Fruit fly (Drosophila melanogaster) whole organism, prepupa: Measurements from ENCODE around the gene CG17493.

Experiments used
- CG11762 ChIP-seq: fragments of 200-800 bp; sonication (Bioruptor generic); optimal IDR thresholded peaks from 3 replicates; lab custom pipeline; 2016; ENCODE audit warnings: missing biosample characterization, missing genetic modification characterization; ENCODE audit not compliant: insufficient read depth
- CG15336 ChIP-seq: fragments of 200-800 bp; sonication (Bioruptor generic); IDR thresholded peaks from 2 replicates; pipeline ENCODE4 v1.3.6; 2022; ENCODE audit warnings: missing biosample characterization, missing genetic modification characterization
- CG3032 ChIP-seq: fragments of 200-800 bp; optimal IDR thresholded peaks from 2 replicates; lab custom pipeline; 2019; ENCODE audit warnings: missing biosample characterization, mild to moderate bottlenecking, missing genetic modification characterization, moderate library complexity
- CG31627 ChIP-seq: fragments of 200-800 bp; sonication (Bioruptor generic); optimal IDR thresholded peaks from 3 replicates; lab custom pipeline; 2016; ENCODE audit warnings: missing biosample characterization, missing genetic modification characterization
- CG32006 ChIP-seq: fragments of 200-800 bp; sonication (Bioruptor generic); optimal IDR thresholded peaks from 3 replicates; lab custom pipeline; 2017; ENCODE audit warnings: missing biosample characterization, mild to moderate bottlenecking, missing genetic modification characterization
- CG34406 ChIP-seq: fragments of 200-800 bp; sonication (Bioruptor generic); optimal IDR thresholded peaks from 3 replicates; lab custom pipeline; 2016; ENCODE audit warnings: missing biosample characterization, missing genetic modification characterization
- CG4318 ChIP-seq: fragments of 200-800 bp; sonication (Bioruptor generic); optimal IDR thresholded peaks from 3 replicates; lab custom pipeline; 2017; ENCODE audit warnings: missing biosample characterization, mild to moderate bottlenecking, missing genetic modification characterization
- CG6163 ChIP-seq: fragments of 200-800 bp; sonication (Bioruptor generic); IDR thresholded peaks from 3 replicates; pipeline ENCODE4 v1.3.6; 2022; ENCODE audit warnings: missing biosample characterization, missing genetic modification characterization
- CG6792 ChIP-seq: fragments of 200-800 bp; sonication (Bioruptor generic); optimal IDR thresholded peaks from 3 replicates; lab custom pipeline; 2016; ENCODE audit warnings: missing biosample characterization, missing genetic modification characterization
- CG6854 ChIP-seq: fragments of 200-800 bp; sonication (Bioruptor generic); optimal IDR thresholded peaks from 2 replicates; lab custom pipeline; 2017; ENCODE audit warnings: missing biosample characterization, mild to moderate bottlenecking, missing genetic modification characterization
- CG7368 ChIP-seq: fragments of 200-800 bp; sonication (Bioruptor generic); optimal IDR thresholded peaks from 3 replicates; lab custom pipeline; 2016; ENCODE audit warnings: missing biosample characterization, missing genetic modification characterization
- CG8319 ChIP-seq: fragments of 200-800 bp; sonication (Bioruptor generic); optimal IDR thresholded peaks from 3 replicates; lab custom pipeline; 2016; ENCODE audit warnings: missing biosample characterization, missing genetic modification characterization
- CG8632 ChIP-seq: fragments of 200-800 bp; sonication (Bioruptor generic); optimal IDR thresholded peaks from 3 replicates; lab custom pipeline; 2016; ENCODE audit warnings: missing biosample characterization, missing genetic modification characterization
- CG9139 ChIP-seq: fragments of 200-800 bp; sonication (Bioruptor generic); optimal IDR thresholded peaks from 3 replicates; lab custom pipeline; 2017; ENCODE audit warnings: missing biosample characterization, mild to moderate bottlenecking, missing genetic modification characterization
- Eip78C ChIP-seq: fragments of 200-800 bp; sonication (Bioruptor generic); peaks from one replicate; lab custom pipeline; 2016; ENCODE audit warnings: missing biosample characterization, missing genetic modification characterization
- Eip93F ChIP-seq: fragments of 200-800 bp; sonication (Bioruptor generic); optimal IDR thresholded peaks from 2 replicates; lab custom pipeline; 2016; ENCODE audit warnings: missing biosample characterization, mild to moderate bottlenecking, missing genetic modification characterization
- Ets21C ChIP-seq: fragments of 200-800 bp; sonication (Bioruptor generic); optimal IDR thresholded peaks from 3 replicates; lab custom pipeline; 2016; ENCODE audit warnings: missing biosample characterization, missing genetic modification characterization
- Gug ChIP-seq: fragments of 200-800 bp; sonication (Bioruptor generic); IDR thresholded peaks from 2 replicates; pipeline ENCODE4 v1.3.6; 2022; ENCODE audit warnings: missing biosample characterization, missing genetic modification characterization
- Hr38 ChIP-seq: sonication (Bioruptor generic); optimal IDR thresholded peaks from 2 replicates; lab custom pipeline; 2016; ENCODE audit warnings: missing biosample characterization, missing genetic modification characterization
- Met ChIP-seq: fragments of 200-800 bp; sonication (Bioruptor generic); optimal IDR thresholded peaks from 3 replicates; lab custom pipeline; 2016; ENCODE audit warnings: missing biosample characterization, missing genetic modification characterization
- OdsH ChIP-seq: fragments of 200-800 bp; sonication (Bioruptor generic); optimal IDR thresholded peaks from 3 replicates; lab custom pipeline; 2016; ENCODE audit warnings: missing biosample characterization, missing genetic modification characterization
- Sox102F ChIP-seq: fragments of 200-800 bp; sonication (Bioruptor generic); optimal IDR thresholded peaks from 2 replicates; lab custom pipeline; 2016; ENCODE audit warnings: missing biosample characterization, mild to moderate bottlenecking, missing genetic modification characterization
- Sox15 ChIP-seq: fragments of 200-800 bp; sonication (Bioruptor generic); optimal IDR thresholded peaks from 3 replicates; lab custom pipeline; 2016; ENCODE audit warnings: missing biosample characterization, missing genetic modification characterization
- achi ChIP-seq: fragments of 200-800 bp; sonication (Bioruptor generic); optimal IDR thresholded peaks from 3 replicates; lab custom pipeline; 2016; ENCODE audit warnings: missing biosample characterization, missing genetic modification characterization
- dac ChIP-seq: fragments of 200-800 bp; sonication (Bioruptor generic); optimal IDR thresholded peaks from 2 replicates; lab custom pipeline; 2017; ENCODE audit warnings: missing biosample characterization, mild to moderate bottlenecking, missing genetic modification characterization
- dsx ChIP-seq: fragments of 200-800 bp; optimal IDR thresholded peaks from 3 replicates; lab custom pipeline; 2019; ENCODE audit warnings: missing biosample characterization, mild to moderate bottlenecking, missing genetic modification characterization, moderate library complexity; ENCODE audit not compliant: poor library complexity, severe bottlenecking
- eg ChIP-seq: fragments of 200-800 bp; sonication (Bioruptor generic); IDR thresholded peaks from 3 replicates; pipeline ENCODE4 v1.3.6; 2022; ENCODE audit warnings: missing biosample characterization, missing genetic modification characterization
- esn ChIP-seq: fragments of 200-800 bp; sonication (Bioruptor generic); optimal IDR thresholded peaks from 2 replicates; lab custom pipeline; 2016; ENCODE audit warnings: missing biosample characterization, mild to moderate bottlenecking, missing genetic modification characterization, moderate library complexity
- lz ChIP-seq: fragments of 200-800 bp; sonication (Bioruptor generic); optimal IDR thresholded peaks from 3 replicates; lab custom pipeline; 2016; ENCODE audit warnings: missing biosample characterization, missing genetic modification characterization
- net ChIP-seq: fragments of 200-800 bp; sonication (Bioruptor generic); optimal IDR thresholded peaks from 3 replicates; lab custom pipeline; 2016; ENCODE audit warnings: missing biosample characterization, missing genetic modification characterization
- pdm3 ChIP-seq: fragments of 200-800 bp; sonication (Bioruptor generic); optimal IDR thresholded peaks from 3 replicates; lab custom pipeline; 2016; ENCODE audit warnings: missing biosample characterization, missing genetic modification characterization
- spab ChIP-seq: fragments of 200-800 bp; sonication (Bioruptor generic); optimal IDR thresholded peaks from 2 replicates; lab custom pipeline; 2017; ENCODE audit warnings: missing biosample characterization, mild to moderate bottlenecking, missing genetic modification characterization, missing genetic modification reagents
- svp ChIP-seq: fragments of 200-800 bp; sonication (Bioruptor generic); peaks from one replicate; lab custom pipeline; 2016; ENCODE audit warnings: missing biosample characterization, missing genetic modification characterization
- topi ChIP-seq: fragments of 200-800 bp; sonication (Bioruptor generic); optimal IDR thresholded peaks from 3 replicates; lab custom pipeline; 2016; ENCODE audit warnings: missing biosample characterization, missing genetic modification characterization
- vri ChIP-seq: fragments of 200-800 bp; sonication (Bioruptor generic); optimal IDR thresholded peaks from 3 replicates; lab custom pipeline; 2016; ENCODE audit warnings: missing biosample characterization, mild to moderate bottlenecking, missing genetic modification characterization

The CG17493 gene

dm6 chr2L:22567426-22567825 lies 17.6 kb downstream of the CG17493 start:
- TF ChIP-seq dsx (GFP tag; lab: Kevin White, UChicago) (no peak), vri (GFP tag; lab: Kevin White, UChicago) (no peak), net (no peak), topi (GFP tag; lab: Kevin White, UChicago) (no peak), CG8319 (GFP tag; lab: Kevin White, UChicago) (no peak), dac (GFP tag; lab: Kevin White, UChicago) (no peak), CG8632 (no peak)

DNA sequence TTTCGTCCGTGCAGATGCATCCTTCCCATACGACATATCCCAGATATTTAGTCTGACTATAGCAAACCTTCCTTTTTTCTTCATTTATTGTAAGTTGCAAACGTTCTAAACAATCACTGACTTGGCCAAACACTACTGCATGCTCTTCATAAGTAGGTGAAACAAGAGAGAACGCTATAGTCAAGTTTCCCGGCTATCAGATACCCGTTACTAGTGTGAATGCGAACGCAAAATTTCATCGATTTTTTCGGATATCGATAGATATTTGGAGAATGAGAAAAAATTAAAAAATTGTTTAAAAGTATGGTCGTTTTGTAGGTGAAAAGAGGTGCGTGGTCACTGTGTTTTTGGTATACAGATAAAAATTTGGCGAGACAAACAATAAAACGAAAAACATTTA lies 19.7 kb downstream of the CG17493 start:
- TF ChIP-seq CG8319 (GFP tag; lab: Kevin White, UChicago) (no peak), CG4318 (GFP tag; lab: Kevin White, UChicago) (no peak), Eip78C (GFP tag; lab: Kevin White, UChicago) (no peak), CG32006 (GFP tag; lab: Kevin White, UChicago) (no peak)

dm6 chr2L:22570066-22570465 lies 20.2 kb downstream of the CG17493 start:
- TF ChIP-seq CG34406 (GFP tag; lab: Kevin White, UChicago) (no peak), OdsH (GFP tag; lab: Kevin White, UChicago) (no peak)

dm6 chr2L:22574314-22574713 lies 24.4 kb downstream of the CG17493 start:
- TF ChIP-seq Sox102F (GFP tag; lab: Kevin White, UChicago) = no peak
- no peak for TF ChIP-seq Ets21C (GFP tag; lab: Kevin White, UChicago)
- TF ChIP-seq CG9139 (GFP tag; lab: Kevin White, UChicago) = no peak
- TF ChIP-seq Eip93F (GFP tag; lab: Kevin White, UChicago) = no peak
- no peak for TF ChIP-seq Sox15 (GFP tag; lab: Kevin White, UChicago)
- no peak for TF ChIP-seq esn (GFP tag; lab: Kevin White, UChicago)

DNA sequence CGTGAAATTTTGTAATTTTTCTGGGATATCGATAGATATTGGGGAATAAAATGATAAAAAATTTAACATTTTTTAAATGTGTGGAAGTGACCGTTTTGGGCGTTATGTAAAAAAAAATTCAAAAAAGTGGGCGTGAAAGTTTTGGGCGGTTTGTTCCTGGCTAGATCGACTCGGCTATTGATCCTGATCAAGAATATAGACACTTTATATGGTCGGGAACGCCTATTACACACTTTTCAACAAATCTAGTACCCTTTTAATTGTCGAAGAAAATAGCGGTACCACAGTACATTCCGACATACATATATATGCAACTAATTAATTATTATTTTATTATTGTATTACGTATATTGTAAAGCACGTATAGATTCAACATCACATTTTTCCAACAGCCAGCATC lies 25.5 kb downstream of the CG17493 start:
- TF ChIP-seq svp (no peak), Met (no peak), CG7368 (GFP tag; lab: Kevin White, UChicago) (no peak), CG6854 (GFP tag; lab: Kevin White, UChicago) (no peak), eg (GFP tag; lab: Robert Waterston, UW) (no peak), spab (GFP tag; lab: Kevin White, UChicago) (no peak)

- TF ChIP-seq eg (GFP tag; lab: Robert Waterston, UW) = no peak
- TF ChIP-seq CG6792 (GFP tag; lab: Kevin White, UChicago) = no peak
- no peak for TF ChIP-seq CG15336 (GFP tag; lab: Robert Waterston, UW)
- TF ChIP-seq Gug (GFP tag; lab: Robert Waterston, UW) = no peak
- TF ChIP-seq CG4318 (GFP tag; lab: Kevin White, UChicago) = no peak
- TF ChIP-seq CG11762 (GFP tag; lab: Kevin White, UChicago) = no peak
- TF ChIP-seq CG6163 = no peak
- TF ChIP-seq CG31627 (GFP tag; lab: Kevin White, UChicago) = no peak
- TF ChIP-seq Hr38 (GFP tag; lab: Kevin White, UChicago) = no peak
- no peak for TF ChIP-seq CG9139 (GFP tag; lab: Kevin White, UChicago)
- TF ChIP-seq lz (GFP tag; lab: Kevin White, UChicago) = no peak
- no peak for TF ChIP-seq CG7368 (GFP tag; lab: Kevin White, UChicago)
- no peak for TF ChIP-seq pdm3 (GFP tag; lab: Kevin White, UChicago)
- TF ChIP-seq CG3032 (tag; lab: Kevin White, UChicago) = no peak
- TF ChIP-seq achi = no peak
Observed at dm6 chr2L:22577875-22578274, 28.0 kb downstream of the CG17493 start.
